Fruit fly (Drosophila melanogaster) whole organism, prepupa: ENCODE data around the gene CG10681.

Experiments
- Blimp-1 ChIP-seq: fragments of 200-800 bp; sonication (Bioruptor generic); optimal IDR thresholded peaks from 3 replicates; lab custom pipeline; 2017; ENCODE audit warnings: missing biosample characterization, missing genetic modification characterization, mild to moderate bottlenecking, moderate library complexity, missing genetic modification reagents
- CG10631 ChIP-seq: fragments of 200-800 bp; sonication (Bioruptor generic); optimal IDR thresholded peaks from 2 replicates; lab custom pipeline; 2016; ENCODE audit warnings: missing biosample characterization, missing genetic modification characterization
- CG11294 ChIP-seq: fragments of 200-800 bp; sonication (Bioruptor generic); IDR thresholded peaks from 2 replicates; pipeline ENCODE4 v1.3.6; 2022; ENCODE audit warnings: missing biosample characterization, missing genetic modification characterization
- CG11762 ChIP-seq: fragments of 200-800 bp; sonication (Bioruptor generic); optimal IDR thresholded peaks from 3 replicates; lab custom pipeline; 2016; ENCODE audit warnings: missing biosample characterization, missing genetic modification characterization; ENCODE audit not compliant: insufficient read depth
- CG11902 ChIP-seq: fragments of 200-800 bp; sonication (Bioruptor generic); optimal IDR thresholded peaks from 3 replicates; lab custom pipeline; 2016; ENCODE audit warnings: missing biosample characterization, missing genetic modification characterization
- CG1621 ChIP-seq: fragments of 200-800 bp; sonication (Bioruptor generic); optimal IDR thresholded peaks from 3 replicates; lab custom pipeline; 2018; ENCODE audit warnings: missing biosample characterization, mild to moderate bottlenecking, missing genetic modification characterization
- CG16779 ChIP-seq: fragments of 200-800 bp; sonication (Bioruptor generic); optimal IDR thresholded peaks from 3 replicates; lab custom pipeline; 2017; ENCODE audit warnings: missing biosample characterization, mild to moderate bottlenecking, missing genetic modification characterization
- CG32006 ChIP-seq: fragments of 200-800 bp; sonication (Bioruptor generic); optimal IDR thresholded peaks from 3 replicates; lab custom pipeline; 2017; ENCODE audit warnings: missing biosample characterization, mild to moderate bottlenecking, missing genetic modification characterization
- CG34406 ChIP-seq: fragments of 200-800 bp; sonication (Bioruptor generic); optimal IDR thresholded peaks from 3 replicates; lab custom pipeline; 2016; ENCODE audit warnings: missing biosample characterization, missing genetic modification characterization
- CG3919 ChIP-seq: fragments of 200-800 bp; sonication (Bioruptor generic); optimal IDR thresholded peaks from 3 replicates; lab custom pipeline; 2016; ENCODE audit warnings: missing biosample characterization, missing genetic modification characterization
- CG4318 ChIP-seq: fragments of 200-800 bp; sonication (Bioruptor generic); optimal IDR thresholded peaks from 3 replicates; lab custom pipeline; 2017; ENCODE audit warnings: missing biosample characterization, mild to moderate bottlenecking, missing genetic modification characterization
- CG6163 ChIP-seq: fragments of 200-800 bp; sonication (Bioruptor generic); IDR thresholded peaks from 3 replicates; pipeline ENCODE4 v1.3.6; 2022; ENCODE audit warnings: missing biosample characterization, missing genetic modification characterization
- CG7368 ChIP-seq: fragments of 200-800 bp; sonication (Bioruptor generic); optimal IDR thresholded peaks from 3 replicates; lab custom pipeline; 2016; ENCODE audit warnings: missing biosample characterization, missing genetic modification characterization
- Eip78C ChIP-seq: fragments of 200-800 bp; sonication (Bioruptor generic); peaks from one replicate; lab custom pipeline; 2016; ENCODE audit warnings: missing biosample characterization, missing genetic modification characterization
- Eip93F ChIP-seq: fragments of 200-800 bp; sonication (Bioruptor generic); optimal IDR thresholded peaks from 2 replicates; lab custom pipeline; 2016; ENCODE audit warnings: missing biosample characterization, mild to moderate bottlenecking, missing genetic modification characterization
- Ets96B ChIP-seq: fragments of 200-800 bp; optimal IDR thresholded peaks from 2 replicates; lab custom pipeline; 2019; ENCODE audit warnings: missing biosample characterization, mild to moderate bottlenecking, missing genetic modification characterization, moderate library complexity
- Hr38 ChIP-seq: sonication (Bioruptor generic); optimal IDR thresholded peaks from 2 replicates; lab custom pipeline; 2016; ENCODE audit warnings: missing biosample characterization, missing genetic modification characterization
- Hr4 ChIP-seq: fragments of 200-800 bp; sonication (Bioruptor generic); optimal IDR thresholded peaks from 3 replicates; lab custom pipeline; 2016; ENCODE audit warnings: missing biosample characterization, missing genetic modification characterization
- Sox102F ChIP-seq: fragments of 200-800 bp; sonication (Bioruptor generic); optimal IDR thresholded peaks from 2 replicates; lab custom pipeline; 2016; ENCODE audit warnings: missing biosample characterization, mild to moderate bottlenecking, missing genetic modification characterization
- Sox15 ChIP-seq: fragments of 200-800 bp; sonication (Bioruptor generic); optimal IDR thresholded peaks from 3 replicates; lab custom pipeline; 2016; ENCODE audit warnings: missing biosample characterization, missing genetic modification characterization
- achi ChIP-seq: fragments of 200-800 bp; sonication (Bioruptor generic); optimal IDR thresholded peaks from 3 replicates; lab custom pipeline; 2016; ENCODE audit warnings: missing biosample characterization, missing genetic modification characterization
- cyc ChIP-seq: fragments of 200-800 bp; sonication (Bioruptor generic); optimal IDR thresholded peaks from 3 replicates; lab custom pipeline; 2016; ENCODE audit warnings: missing biosample characterization, missing genetic modification characterization
- fd85E ChIP-seq: fragments of 200-800 bp; sonication (Bioruptor generic); optimal IDR thresholded peaks from 3 replicates; lab custom pipeline; 2016; ENCODE audit warnings: missing biosample characterization, missing genetic modification characterization
- net ChIP-seq: fragments of 200-800 bp; sonication (Bioruptor generic); optimal IDR thresholded peaks from 3 replicates; lab custom pipeline; 2016; ENCODE audit warnings: missing biosample characterization, missing genetic modification characterization
- vri ChIP-seq: fragments of 200-800 bp; sonication (Bioruptor generic); optimal IDR thresholded peaks from 3 replicates; lab custom pipeline; 2016; ENCODE audit warnings: missing biosample characterization, mild to moderate bottlenecking, missing genetic modification characterization

CG10681 gene

dm6 chr3L:12551671-12552070, 50.4 kb downstream of the CG10681 start (continued):
- TF ChIP-seq Hr4 (GFP tag; lab: Kevin White, UChicago) (peak; percentile 63), CG34406 (GFP tag; lab: Kevin White, UChicago) (peak; percentile 69), fd85E (GFP tag; lab: Kevin White, UChicago) (no peak), CG1621 (tag; lab: Kevin White, UChicago) (peak; percentile 70), Sox15 (GFP tag; lab: Kevin White, UChicago) (peak; percentile 53), net (GFP tag; lab: Kevin White, UChicago) (peak; percentile 55), CG11294 (GFP tag; lab: Robert Waterston, UW) (no peak), CG11902 (GFP tag; lab: Kevin White, UChicago) (peak; percentile 64), CG10631 (GFP tag; lab: Kevin White, UChicago) (peak; percentile 73), CG3919 (GFP tag; lab: Kevin White, UChicago) (peak; percentile 79), Ets96B (tag; lab: Kevin White, UChicago) (peak; percentile 78), CG32006 (GFP tag; lab: Kevin White, UChicago) (peak; percentile 68), cyc (GFP tag; lab: Kevin White, UChicago) (peak; percentile 69), Sox102F (peak; percentile 80), achi (GFP tag; lab: Kevin White, UChicago) (peak; percentile 75), CG16779 (peak; percentile 42), Blimp-1 (GFP tag; lab: Kevin White, UChicago) (peak; percentile 10), CG7368 (GFP tag; lab: Kevin White, UChicago) (peak; percentile 67), vri (GFP tag; lab: Kevin White, UChicago) (peak; percentile 53), Eip78C (GFP tag; lab: Kevin White, UChicago) (peak; percentile 93), CG4318 (GFP tag; lab: Kevin White, UChicago) (peak; percentile 17), Hr38 (no peak), CG11762 (GFP tag; lab: Kevin White, UChicago) (peak; percentile 41), Eip93F (no peak), CG6163 (GFP tag; lab: Robert Waterston, UW) (peak; percentile 90)
